Fruit fly (Drosophila melanogaster) whole organism, embryonic: Measurements from ENCODE around the gene Cyp4d14.

Experiments
- Abd-B ChIP-seq: fragments of 200-800 bp; sonication (Bioruptor generic); optimal IDR thresholded peaks from 2 replicates; lab custom pipeline; 2018; ENCODE audit warnings: missing biosample characterization, mild to moderate bottlenecking, missing genetic modification characterization, moderate library complexity
- B-H2 ChIP-seq: fragments of 200-800 bp; sonication (Bioruptor generic); optimal IDR thresholded peaks from 2 replicates; lab custom pipeline; 2018; ENCODE audit warnings: missing biosample characterization, mild to moderate bottlenecking, missing genetic modification characterization
- Bgb ChIP-seq: fragments of 200-800 bp; sonication (Bioruptor generic); IDR thresholded peaks from 2 replicates; pipeline ENCODE4 v1.3.6; 2022; ENCODE audit warnings: missing biosample characterization, missing genetic modification characterization; ENCODE audit not compliant: partially characterized antibody
- CG10321 ChIP-seq: fragments of 200-800 bp; sonication (Bioruptor generic); IDR thresholded peaks from 2 replicates; pipeline ENCODE4 v1.3.6; 2022; ENCODE audit warnings: missing biosample characterization, missing genetic modification characterization
- CG11456 ChIP-seq: fragments of 200-800 bp; sonication (Bioruptor generic); IDR thresholded peaks from 3 replicates; pipeline ENCODE4 v1.3.6; 2022; ENCODE audit warnings: missing biosample characterization, missing genetic modification characterization
- CG11723 ChIP-seq: fragments of 200-800 bp; sonication (Bioruptor generic); optimal IDR thresholded peaks from 2 replicates; lab custom pipeline; 2017; ENCODE audit warnings: missing biosample characterization, mild to moderate bottlenecking, missing genetic modification characterization
- CG12769 ChIP-seq: fragments of 200-800 bp; sonication (Bioruptor generic); optimal IDR thresholded peaks from 2 replicates; lab custom pipeline; 2019; ENCODE audit warnings: missing biosample characterization, mild to moderate bottlenecking, missing genetic modification characterization, moderate library complexity
- CG17359 ChIP-seq: fragments of 200-800 bp; sonication (Bioruptor generic); optimal IDR thresholded peaks from 3 replicates; lab custom pipeline; 2018; ENCODE audit warnings: missing biosample characterization, mild to moderate bottlenecking, missing genetic modification characterization, moderate library complexity
- CG17802 ChIP-seq: fragments of 200-800 bp; sonication (Bioruptor generic); optimal IDR thresholded peaks from 2 replicates; lab custom pipeline; 2018; ENCODE audit warnings: missing biosample characterization, mild to moderate bottlenecking, missing genetic modification characterization, moderate library complexity
- CG2120 ChIP-seq: fragments of 200-800 bp; sonication (Bioruptor generic); optimal IDR thresholded peaks from 3 replicates; lab custom pipeline; 2016; ENCODE audit warnings: missing biosample characterization, missing genetic modification characterization
- CG2678 ChIP-seq: fragments of 200-800 bp; sonication (Bioruptor generic); optimal IDR thresholded peaks from 3 replicates; lab custom pipeline; 2019; ENCODE audit warnings: missing biosample characterization, mild to moderate bottlenecking, missing genetic modification characterization, moderate library complexity
- CG2889 ChIP-seq: fragments of 200-800 bp; sonication (Bioruptor generic); IDR thresholded peaks from 3 replicates; pipeline ENCODE4 v1.3.6; 2022; ENCODE audit warnings: missing biosample characterization, missing genetic modification characterization
- CG33213 ChIP-seq: fragments of 200-800 bp; sonication (Bioruptor generic); optimal IDR thresholded peaks from 3 replicates; lab custom pipeline; 2016; ENCODE audit warnings: missing biosample characterization, missing genetic modification characterization
- CG5180 ChIP-seq: fragments of 200-800 bp; sonication (Bioruptor generic); optimal IDR thresholded peaks from 3 replicates; lab custom pipeline; 2017; ENCODE audit warnings: missing biosample characterization, missing genetic modification characterization, mild to moderate bottlenecking, moderate library complexity, missing genetic modification reagents
- CG5245 ChIP-seq: fragments of 200-800 bp; sonication (Bioruptor generic); optimal IDR thresholded peaks from 3 replicates; lab custom pipeline; 2016; ENCODE audit warnings: missing biosample characterization, missing genetic modification characterization
- CG6254 ChIP-seq: fragments of 200-800 bp; sonication (Bioruptor generic); optimal IDR thresholded peaks from 3 replicates; lab custom pipeline; 2017; ENCODE audit warnings: mild to moderate bottlenecking, missing biosample characterization, missing genetic modification reagents, missing genetic modification characterization
- CG7271 ChIP-seq: fragments of 200-800 bp; sonication (Bioruptor generic); optimal IDR thresholded peaks from 2 replicates; lab custom pipeline; 2018; ENCODE audit warnings: missing biosample characterization, mild to moderate bottlenecking, missing genetic modification characterization, moderate library complexity
- CG8388 ChIP-seq: fragments of 200-800 bp; sonication (Bioruptor generic); optimal IDR thresholded peaks from 2 replicates; lab custom pipeline; 2019; ENCODE audit warnings: missing biosample characterization, mild to moderate bottlenecking, missing genetic modification characterization, moderate library complexity
- CG9727 ChIP-seq: fragments of 200-800 bp; sonication (Bioruptor generic); optimal IDR thresholded peaks from 3 replicates; lab custom pipeline; 2017; ENCODE audit warnings: missing biosample characterization, mild to moderate bottlenecking, missing genetic modification characterization
- CHES-1-like ChIP-seq: fragments of 200-800 bp; sonication (Bioruptor generic); optimal IDR thresholded peaks from 2 replicates; lab custom pipeline; 2016; ENCODE audit warnings: missing biosample characterization, missing genetic modification characterization
- Dfd ChIP-seq, 2 experiments: fragments of >200 bp; optimal IDR thresholded peaks; 2 replicates each; lab custom pipeline; 2017; ENCODE audit warnings: missing biosample characterization in 2 of 2, missing genetic modification characterization in 2 of 2
- ERR ChIP-seq: fragments of 200-800 bp; sonication (Bioruptor generic); optimal IDR thresholded peaks from 2 replicates; lab custom pipeline; 2016; ENCODE audit warnings: missing biosample characterization, missing genetic modification characterization
- Gug ChIP-seq: fragments of 200-800 bp; sonication (Bioruptor generic); IDR thresholded peaks from 4 replicates; pipeline ENCODE4 v1.3.6; 2022; ENCODE audit warnings: missing biosample characterization, missing genetic modification characterization
- HLH54F ChIP-seq: fragments of 200-800 bp; sonication (Bioruptor generic); optimal IDR thresholded peaks from 3 replicates; lab custom pipeline; 2016; ENCODE audit warnings: missing biosample characterization, missing genetic modification characterization
- HmgD ChIP-seq: fragments of 200-800 bp; sonication (Bioruptor generic); optimal IDR thresholded peaks from 3 replicates; lab custom pipeline; 2016; ENCODE audit warnings: missing biosample characterization, missing genetic modification characterization
- MBD-R2 ChIP-seq: fragments of 200-800 bp; sonication (Bioruptor generic); IDR thresholded peaks from 2 replicates; pipeline ENCODE4 v1.3.6; 2022; ENCODE audit warnings: missing biosample characterization, missing genetic modification characterization
- Med ChIP-seq: fragments of 200-800 bp; sonication (Bioruptor generic); peaks from one replicate; lab custom pipeline; 2016; ENCODE audit warnings: missing biosample characterization, missing genetic modification characterization, mild to moderate bottlenecking, inconsistent platforms, moderate library complexity
- Oaz ChIP-seq: fragments of 200-800 bp; sonication (Bioruptor generic); IDR thresholded peaks from 2 replicates; pipeline ENCODE4 v1.3.6; 2022; ENCODE audit warnings: missing biosample characterization, missing genetic modification characterization
- Poxn ChIP-seq: fragments of 200-800 bp; sonication (Bioruptor generic); IDR thresholded peaks from 2 replicates; pipeline ENCODE4 v1.3.6; 2022; ENCODE audit warnings: missing biosample characterization, missing genetic modification characterization
- Sox102F ChIP-seq: fragments of 200-800 bp; sonication (Bioruptor generic); optimal IDR thresholded peaks from 2 replicates; lab custom pipeline; 2018; ENCODE audit warnings: missing biosample characterization, mild to moderate bottlenecking, missing genetic modification characterization, moderate library complexity
- Vsx1 ChIP-seq: fragments of 200-800 bp; sonication (Bioruptor generic); optimal IDR thresholded peaks from 2 replicates; lab custom pipeline; 2017; ENCODE audit warnings: missing biosample characterization, mild to moderate bottlenecking, missing genetic modification characterization, missing genetic modification reagents
- Xrp1 ChIP-seq: fragments of 200-800 bp; sonication (Bioruptor generic); IDR thresholded peaks from 2 replicates; pipeline ENCODE4 v1.3.6; 2022; ENCODE audit warnings: missing biosample characterization, missing genetic modification characterization
- al ChIP-seq: fragments of 200-800 bp; sonication (Bioruptor generic); IDR thresholded peaks from 2 replicates; pipeline ENCODE4 v1.3.6; 2022; ENCODE audit warnings: missing biosample characterization, missing genetic modification characterization
- amos ChIP-seq: fragments of 200-800 bp; sonication (Bioruptor generic); IDR thresholded peaks from 2 replicates; pipeline ENCODE4 v1.3.6; 2022; ENCODE audit warnings: missing biosample characterization, missing genetic modification characterization; ENCODE audit not compliant: partially characterized antibody
- ash1 ChIP-seq: fragments of 200-800 bp; sonication (Bioruptor generic); optimal IDR thresholded peaks from 2 replicates; lab custom pipeline; 2018; ENCODE audit warnings: missing biosample characterization, mild to moderate bottlenecking, missing genetic modification characterization
- cad ChIP-seq: fragments of >200 bp; optimal IDR thresholded peaks from 2 replicates; lab custom pipeline; 2017; ENCODE audit warnings: missing biosample characterization, missing genetic modification characterization
- dati ChIP-seq: fragments of 200-800 bp; sonication (Bioruptor generic); IDR thresholded peaks from 2 replicates; pipeline ENCODE4 v1.3.6; 2022; ENCODE audit warnings: missing biosample characterization, missing genetic modification characterization
- en ChIP-seq: fragments of 200-800 bp; sonication (Bioruptor generic); optimal IDR thresholded peaks from 2 replicates; lab custom pipeline; 2016; ENCODE audit warnings: missing biosample characterization, missing genetic modification characterization
- eyg ChIP-seq: fragments of 200-800 bp; sonication (Bioruptor generic); optimal IDR thresholded peaks from 3 replicates; lab custom pipeline; 2016; ENCODE audit warnings: missing biosample characterization, missing genetic modification characterization
- fd102C ChIP-seq: fragments of 200-800 bp; sonication (Bioruptor generic); optimal IDR thresholded peaks from 2 replicates; lab custom pipeline; 2018; ENCODE audit warnings: missing biosample characterization, mild to moderate bottlenecking, missing genetic modification characterization, moderate library complexity
- fd64A ChIP-seq: fragments of 200-800 bp; sonication (Bioruptor generic); optimal IDR thresholded peaks from 3 replicates; lab custom pipeline; 2018; ENCODE audit warnings: missing biosample characterization, mild to moderate bottlenecking, missing genetic modification characterization
- fd96Cb ChIP-seq: fragments of 200-800 bp; sonication (Bioruptor generic); optimal IDR thresholded peaks from 2 replicates; lab custom pipeline; 2018; ENCODE audit warnings: missing biosample characterization, mild to moderate bottlenecking, missing genetic modification characterization, moderate library complexity
- h ChIP-seq: fragments of >200 bp; optimal IDR thresholded peaks from 2 replicates; lab custom pipeline; 2017
- hkb ChIP-seq, 2 experiments: fragments of 200-800 bp in 1 of 2; fragments of >200 bp in 1 of 2; sonication (Bioruptor generic) in 1 of 2; IDR thresholded peaks in 1 of 2; optimal IDR thresholded peaks in 1 of 2; 2 replicates each; pipeline versions ENCODE4 v1.3.6 to Lab custom; 2017 to 2022; ENCODE audit warnings: missing biosample characterization in 1 of 2, missing genetic modification characterization in 1 of 2
- nom ChIP-seq: fragments of 200-800 bp; sonication (Bioruptor generic); optimal IDR thresholded peaks from 2 replicates; lab custom pipeline; 2017; ENCODE audit warnings: missing biosample characterization, missing genetic modification characterization, mild to moderate bottlenecking, moderate library complexity, missing genetic modification reagents
- otp ChIP-seq: fragments of 200-800 bp; sonication (Bioruptor generic); IDR thresholded peaks from 3 replicates; pipeline ENCODE4, ENCODE4 v1.3.6; 2022; ENCODE audit warnings: missing biosample characterization, missing genetic modification characterization
- ro ChIP-seq: fragments of 200-800 bp; sonication (Bioruptor generic); IDR thresholded peaks from 2 replicates; pipeline ENCODE4 v1.3.6; 2022; ENCODE audit warnings: missing biosample characterization, missing genetic modification characterization
- schlank ChIP-seq: fragments of 200-800 bp; sonication (Bioruptor generic); optimal IDR thresholded peaks from 2 replicates; lab custom pipeline; 2018; ENCODE audit warnings: missing biosample characterization, mild to moderate bottlenecking, missing genetic modification characterization
- sens ChIP-seq: fragments of 200-800 bp; sonication (Bioruptor generic); peaks from one replicate; lab custom pipeline; 2016; ENCODE audit warnings: missing biosample characterization, missing genetic modification characterization
- sisA ChIP-seq: fragments of 200-800 bp; sonication (Bioruptor generic); IDR thresholded peaks from 2 replicates; pipeline ENCODE4 v1.3.6; 2022; ENCODE audit warnings: missing biosample characterization, missing genetic modification characterization
- z ChIP-seq: fragments of 200-800 bp; sonication (Bioruptor generic); IDR thresholded peaks from 3 replicates; pipeline ENCODE4 v1.3.6; 2022; ENCODE audit warnings: missing biosample characterization, missing genetic modification characterization

Cyp4d14 gene

dm6 chrX:2149478-2149877 lies 25.6 kb downstream of the Cyp4d14 start, which contains the start of gene bcn92 (continued):
- no peak for TF ChIP-seq Dfd (GFP tag; optimal IDR thresholded peaks at IDR 0.05; lab: Kevin White, UChicago)
- TF ChIP-seq CG17359 (tag; lab: Kevin White, UChicago): peak; percentile 3
- no peak for TF ChIP-seq CG2889 (GFP tag; lab: Robert Waterston, UW)
- TF ChIP-seq Oaz (GFP tag; lab: Robert Waterston, UW): no peak
- peak; percentile 7 for TF ChIP-seq Abd-B
- peak; percentile 19 for TF ChIP-seq ERR (GFP tag; lab: Kevin White, UChicago)
- TF ChIP-seq en (GFP tag; lab: Kevin White, UChicago): no peak
- no peak for TF ChIP-seq dati
- no peak for TF ChIP-seq CG10321 (GFP tag; lab: Robert Waterston, UW)
- TF ChIP-seq amos (GFP tag; lab: Robert Waterston, UW): peak; percentile 97
- TF ChIP-seq sisA: peak; percentile 42; the same call in 1 of the 2 replicates
- peak; percentile 92 for TF ChIP-seq Med (GFP tag; lab: Kevin White, UChicago)
- no peak for TF ChIP-seq HmgD
- TF ChIP-seq CG11723 (GFP tag; lab: Kevin White, UChicago): no peak
- TF ChIP-seq nom (GFP tag; lab: Kevin White, UChicago): no peak
- TF ChIP-seq Xrp1 (GFP tag; lab: Robert Waterston, UW): peak; percentile 15; the same call in 1 of the 2 replicates
- peak; percentile 11 for TF ChIP-seq CG33213 (GFP tag; lab: Kevin White, UChicago)
- TF ChIP-seq CG9727 (GFP tag; lab: Kevin White, UChicago): peak; percentile 27
- TF ChIP-seq eyg (GFP tag; lab: Kevin White, UChicago): no peak
- TF ChIP-seq h: no peak
- no peak for TF ChIP-seq CG6254 (GFP tag; lab: Kevin White, UChicago)
- TF ChIP-seq HLH54F (GFP tag; lab: Kevin White, UChicago): peak; percentile 41
- no peak for TF ChIP-seq cad (GFP tag; lab: Kevin White, UChicago)
- no peak for TF ChIP-seq ash1
- TF ChIP-seq CG5245 (GFP tag; lab: Kevin White, UChicago): no peak
- TF ChIP-seq sens (GFP tag; lab: Kevin White, UChicago): peak; percentile 84
- TF ChIP-seq CG2120 (GFP tag; lab: Kevin White, UChicago): peak; percentile 65
- TF ChIP-seq Bgb (GFP tag; lab: Robert Waterston, UW): peak; percentile 95
- TF ChIP-seq otp: no peak
- no peak for TF ChIP-seq z
- TF ChIP-seq ro (GFP tag; lab: Robert Waterston, UW): no peak
- TF ChIP-seq fd102C (GFP tag; lab: Kevin White, UChicago): no peak
- no peak for TF ChIP-seq CG5180
- peak; percentile 56; the same call in 2 of the 4 replicates for TF ChIP-seq Gug (GFP tag; lab: Robert Waterston, UW)
- TF ChIP-seq Poxn (GFP tag; lab: Robert Waterston, UW): no peak
- TF ChIP-seq MBD-R2 (GFP tag; lab: Robert Waterston, UW): peak; percentile 91
- 0 out of 3 replicates have a peak, but pooled peaks have one; percentile 46 for TF ChIP-seq CG11456
- peak; percentile 46 for TF ChIP-seq CG12769
- no peak for TF ChIP-seq fd64A (GFP tag; lab: Kevin White, UChicago)
- TF ChIP-seq CG7271 (tag; lab: Kevin White, UChicago): no peak
- peak; percentile 15 for TF ChIP-seq CG8388 (GFP tag; lab: Kevin White, UChicago)
- peak; percentile 42 for TF ChIP-seq CG2678 (tag; lab: Kevin White, UChicago)
- 0 out of 2 replicates have a peak, but pooled peaks have one; percentile 6 for TF ChIP-seq al (GFP tag; lab: Robert Waterston, UW)
- no peak for TF ChIP-seq CG17802 (tag; lab: Kevin White, UChicago)
- no peak for TF ChIP-seq schlank (tag; lab: Kevin White, UChicago)
- TF ChIP-seq B-H2 (GFP tag; lab: Kevin White, UChicago): peak; percentile 32
- no peak for TF ChIP-seq Vsx1 (GFP tag; lab: Kevin White, UChicago)
- TF ChIP-seq hkb (optimal IDR thresholded peaks at IDR 0.05; lab: Kevin White, UChicago): no peak
- no peak for TF ChIP-seq hkb (GFP tag; IDR thresholded peaks at IDR 0.05; lab: Robert Waterston, UW)
- peak; percentile 26 for TF ChIP-seq Sox102F (GFP tag; lab: Kevin White, UChicago)
- peak; percentile 29 for TF ChIP-seq CHES-1-like (GFP tag; lab: Kevin White, UChicago)
- TF ChIP-seq fd96Cb (tag; lab: Kevin White, UChicago): no peak
